Fruit fly (Drosophila melanogaster): ENCODE measurements around the gene Smn.
A peak's percentile ranks its signal among the peaks of the same experiment; 100 is the strongest.

Gene Smn

DNA sequence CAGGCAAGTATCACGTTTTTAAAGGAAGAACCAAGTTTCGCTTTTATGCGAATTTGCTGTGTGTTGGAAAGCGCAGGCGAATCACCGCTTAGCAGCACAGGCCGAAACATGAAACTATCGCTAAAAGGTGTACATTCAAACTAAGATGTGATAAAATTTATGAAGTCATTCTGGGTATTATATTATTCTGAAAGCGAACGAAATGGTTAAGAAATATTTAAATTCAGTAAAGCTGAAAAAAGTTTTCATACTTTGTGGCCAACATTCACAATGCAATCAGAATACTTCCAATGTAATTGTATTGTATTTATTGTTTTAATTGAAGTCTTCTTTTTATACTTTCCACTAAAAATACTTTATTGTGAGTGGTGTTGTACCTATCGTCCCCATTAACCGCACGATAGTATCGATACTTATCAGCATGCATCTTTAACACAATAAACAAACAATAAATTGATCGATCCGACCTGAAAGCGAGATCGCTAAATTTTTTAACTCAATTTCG is at the start of gene Smn (continued):
- TF ChIP-seq Smox (GFP tag; optimal IDR thresholded peaks at IDR 0.05) (peak; percentile 60), CG10669 (GFP tag; optimal IDR thresholded peaks at IDR 0.05) (no peak), Ets96B (tag; optimal IDR thresholded peaks at IDR 0.05) (peak; percentile 40), lz (GFP tag; optimal IDR thresholded peaks at IDR 0.05) (peak; percentile 67), fd85E (GFP tag; optimal IDR thresholded peaks at IDR 0.05) (no peak), OdsH (GFP tag; optimal IDR thresholded peaks at IDR 0.05) (peak; percentile 71), CG16779 (tag; optimal IDR thresholded peaks at IDR 0.05) (no peak), Sox14 (GFP tag; optimal IDR thresholded peaks at IDR 0.05) (peak; percentile 54)

DNA sequence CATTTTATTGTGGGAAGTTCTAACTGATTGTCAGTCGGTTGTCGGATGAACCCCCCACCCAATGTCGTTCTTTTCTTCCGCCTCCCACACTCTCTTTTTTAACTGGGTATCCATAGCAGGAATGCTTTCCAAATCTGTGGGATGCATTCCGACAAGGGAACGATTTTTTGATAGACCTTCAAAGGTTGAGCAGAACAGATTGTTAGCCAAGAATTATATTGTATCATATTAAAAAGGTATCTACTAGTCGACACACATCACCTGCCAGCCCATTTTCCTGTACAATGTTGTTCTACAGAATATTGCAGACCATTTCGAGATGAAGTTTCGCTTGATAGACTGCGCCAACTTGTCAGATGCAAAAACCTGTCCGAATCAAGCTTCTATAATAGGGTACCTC is 48.4 kb upstream of the Smn start:
- TF ChIP-seq CG8119 (GFP tag; IDR thresholded peaks at IDR 0.05): no peak
- TF ChIP-seq Smox (GFP tag; optimal IDR thresholded peaks at IDR 0.05): no peak
- TF ChIP-seq CG8319 (GFP tag; optimal IDR thresholded peaks at IDR 0.05): no peak
- TF ChIP-seq svp (GFP tag): no peak
- TF ChIP-seq dsx (GFP tag; optimal IDR thresholded peaks at IDR 0.05; ENCODE audit: poor library complexity, severe bottlenecking): peak; percentile 72
- no peak for TF ChIP-seq lz (GFP tag; optimal IDR thresholded peaks at IDR 0.05)
- TF ChIP-seq CG11762 (GFP tag; optimal IDR thresholded peaks at IDR 0.05; ENCODE audit: insufficient read depth): no peak
- peak; percentile 65 for TF ChIP-seq Eip78C (GFP tag)
- TF ChIP-seq vri (GFP tag; optimal IDR thresholded peaks at IDR 0.05): no peak
- no peak for TF ChIP-seq Sox102F (GFP tag; optimal IDR thresholded peaks at IDR 0.05)

dm6 chr3L:16626199-16626598 is 44.9 kb upstream of the Smn start:
- no peak for TF ChIP-seq CG8119 (GFP tag; IDR thresholded peaks at IDR 0.05)
- TF ChIP-seq lz (GFP tag; optimal IDR thresholded peaks at IDR 0.05): no peak
- TF ChIP-seq OdsH (GFP tag; optimal IDR thresholded peaks at IDR 0.05): no peak
- TF ChIP-seq fd59A (GFP tag; optimal IDR thresholded peaks at IDR 0.05): no peak
- no peak for TF ChIP-seq acj6 (GFP tag; optimal IDR thresholded peaks at IDR 0.05)
- no peak for TF ChIP-seq Met (GFP tag; optimal IDR thresholded peaks at IDR 0.05)
- TF ChIP-seq Sox102F (GFP tag; optimal IDR thresholded peaks at IDR 0.05): no peak
- TF ChIP-seq CG6276 (GFP tag; optimal IDR thresholded peaks at IDR 0.05): no peak
- no peak for TF ChIP-seq Eip75B (GFP tag; optimal IDR thresholded peaks at IDR 0.05)

DNA sequence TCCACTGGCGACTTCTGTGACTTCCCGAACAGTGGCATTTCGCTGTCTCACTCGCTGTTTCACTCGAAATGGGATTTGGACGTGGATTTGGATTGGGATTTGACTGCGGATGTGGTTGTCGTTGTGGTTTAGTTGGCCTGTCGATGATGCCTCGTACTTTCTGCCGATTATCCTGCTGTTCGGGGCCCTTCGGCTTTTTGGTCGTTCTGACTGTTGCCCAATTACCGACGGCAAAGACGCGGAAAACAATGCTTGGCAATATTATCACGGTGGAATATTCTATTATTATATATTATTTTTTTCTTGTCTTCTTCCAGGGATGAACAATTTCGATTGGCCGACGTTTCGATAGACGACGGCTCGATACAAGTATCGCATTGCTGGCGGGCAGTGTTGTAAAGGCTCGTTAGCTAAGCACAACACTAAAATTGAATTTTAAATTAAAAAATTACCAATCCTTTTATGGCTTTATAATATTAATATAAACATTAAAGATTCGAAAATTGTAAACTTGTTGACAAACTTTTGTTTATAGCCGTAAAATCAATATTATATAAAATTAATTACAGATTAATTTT is 33.9 kb upstream of the Smn start, which contains the start of gene Mo25:
TSS of gene Mo25 (minus strand) at position 341 of the 578 bp plus-strand sequence.
- TF ChIP-seq CG3032 (tag; optimal IDR thresholded peaks at IDR 0.05): peak; percentile 15
- TF ChIP-seq lz (GFP tag; optimal IDR thresholded peaks at IDR 0.05): peak; percentile 39
- peak; percentile 49 for TF ChIP-seq Smox (GFP tag; optimal IDR thresholded peaks at IDR 0.05)
- TF ChIP-seq fd59A (GFP tag; optimal IDR thresholded peaks at IDR 0.05): no peak
- TF ChIP-seq Met (GFP tag; optimal IDR thresholded peaks at IDR 0.05): peak; percentile 45
- peak; percentile 52 for TF ChIP-seq CG3919 (GFP tag; optimal IDR thresholded peaks at IDR 0.05)
- peak; percentile 3 for TF ChIP-seq CG34406 (GFP tag; optimal IDR thresholded peaks at IDR 0.05)
- peak; percentile 57 for TF ChIP-seq vri (GFP tag; optimal IDR thresholded peaks at IDR 0.05)
- TF ChIP-seq OdsH (GFP tag; optimal IDR thresholded peaks at IDR 0.05): peak; percentile 42
- TF ChIP-seq pdm3 (GFP tag; optimal IDR thresholded peaks at IDR 0.05): peak; percentile 24
- peak; percentile 36 for TF ChIP-seq Sox14 (GFP tag; optimal IDR thresholded peaks at IDR 0.05)
- TF ChIP-seq CG8319 (GFP tag; optimal IDR thresholded peaks at IDR 0.05): no peak
- TF ChIP-seq Eip75B (GFP tag; optimal IDR thresholded peaks at IDR 0.05): no peak
- TF ChIP-seq Eip93F (GFP tag; optimal IDR thresholded peaks at IDR 0.05): peak; percentile 59
- peak; percentile 12 for TF ChIP-seq CG31627 (GFP tag; optimal IDR thresholded peaks at IDR 0.05)
- TF ChIP-seq CG10631 (GFP tag; optimal IDR thresholded peaks at IDR 0.05): peak; percentile 34
- TF ChIP-seq CG6854 (GFP tag; optimal IDR thresholded peaks at IDR 0.05): peak; percentile 0
- TF ChIP-seq CG9139 (GFP tag; optimal IDR thresholded peaks at IDR 0.05): no peak
- peak; percentile 13 for TF ChIP-seq cyc (GFP tag; optimal IDR thresholded peaks at IDR 0.05)
- TF ChIP-seq Gug (GFP tag; IDR thresholded peaks at IDR 0.05): no peak
- TF ChIP-seq topi (GFP tag; optimal IDR thresholded peaks at IDR 0.05): peak; percentile 46
- peak; percentile 70 for TF ChIP-seq Eip78C (GFP tag)
- peak; percentile 19 for TF ChIP-seq Hr39 (GFP tag; optimal IDR thresholded peaks at IDR 0.05)
- no peak for TF ChIP-seq CG8632 (GFP tag; optimal IDR thresholded peaks at IDR 0.05)
- TF ChIP-seq esn (GFP tag; optimal IDR thresholded peaks at IDR 0.05): peak; percentile 57
- TF ChIP-seq CG6808 (GFP tag; optimal IDR thresholded peaks at IDR 0.05): no peak
- peak; percentile 35 for TF ChIP-seq acj6 (GFP tag; optimal IDR thresholded peaks at IDR 0.05)
- TF ChIP-seq Sox102F (GFP tag; optimal IDR thresholded peaks at IDR 0.05): peak; percentile 67

Measured in whole organism, prepupa.